Fruit fly (Drosophila melanogaster): ENCODE results near the gene cona.

Gene cona

dm6 chr3R:18365978-18366643, 19.5 kb upstream of the cona start, which contains the start of the genes WRNexo and Nup43 (continued):
- TF ChIP-seq jumu (GFP tag; optimal IDR thresholded peaks at IDR 0.05), result peak; percentile 31
- TF ChIP-seq nerfin-1 (tag; optimal IDR thresholded peaks at IDR 0.05), result peak; percentile 14
- TF ChIP-seq Xrp1 (GFP tag; IDR thresholded peaks at IDR 0.05), result no peak
- no peak for TF ChIP-seq Side (GFP tag; optimal IDR thresholded peaks at IDR 0.05)
- TF ChIP-seq Sin3A (optimal IDR thresholded peaks at IDR 0.05), result peak; percentile 44
- TF ChIP-seq shn (GFP tag; optimal IDR thresholded peaks at IDR 0.05), result peak; percentile 17
- no peak for TF ChIP-seq CG31365 (tag; optimal IDR thresholded peaks at IDR 0.05)
- no peak for TF ChIP-seq gcm2 (GFP tag; optimal IDR thresholded peaks at IDR 0.05)
- TF ChIP-seq gro (GFP tag; optimal IDR thresholded peaks at IDR 0.05), result no peak
- TF ChIP-seq tx (GFP tag; optimal IDR thresholded peaks at IDR 0.05), result no peak
- TF ChIP-seq CG11723 (GFP tag; optimal IDR thresholded peaks at IDR 0.05), result no peak
- TF ChIP-seq CG9817 (tag; optimal IDR thresholded peaks at IDR 0.05), result peak; percentile 55
- no peak for TF ChIP-seq CG14860 (GFP tag; IDR thresholded peaks at IDR 0.05; ENCODE audit: partially characterized antibody)
- no peak for TF ChIP-seq yki (optimal IDR thresholded peaks at IDR 0.05)
- no peak for TF ChIP-seq Bgb (GFP tag; IDR thresholded peaks at IDR 0.05; ENCODE audit: partially characterized antibody)
- TF ChIP-seq CG8290 (GFP tag; optimal IDR thresholded peaks at IDR 0.05), result no peak
- no peak for TF ChIP-seq CG8290 (tag; optimal IDR thresholded peaks at IDR 0.05)
- TF ChIP-seq scrt (GFP tag; optimal IDR thresholded peaks at IDR 0.05), result no peak
- no peak for TF ChIP-seq knrl (GFP tag; IDR thresholded peaks at IDR 0.05; ENCODE audit: partially characterized antibody)
- TF ChIP-seq CG17829 (tag; optimal IDR thresholded peaks at IDR 0.05), result peak; percentile 45
- no peak for TF ChIP-seq dimm (GFP tag; IDR thresholded peaks at IDR 0.05)
- no peak for TF ChIP-seq esg (GFP tag; conservative IDR thresholded peaks at IDR 0.05)
- no peak for TF ChIP-seq unc-4 (GFP tag; IDR thresholded peaks at IDR 0.05; ENCODE audit: partially characterized antibody)
- no peak for TF ChIP-seq CG4282 (GFP tag; optimal IDR thresholded peaks at IDR 0.05)
- TF ChIP-seq CTCF (GFP tag; optimal IDR thresholded peaks at IDR 0.05), result no peak
- TF ChIP-seq hbn (GFP tag; IDR thresholded peaks at IDR 0.05; ENCODE audit: partially characterized antibody), result no peak
- TF ChIP-seq croc (GFP tag; conservative IDR thresholded peaks at IDR 0.05), result no peak
- peak; percentile 54; the same call in 2 of the 3 replicates for TF ChIP-seq zfh1 (GFP tag; IDR thresholded peaks at IDR 0.05)
- no peak for TF ChIP-seq Hmx (GFP tag; optimal IDR thresholded peaks at IDR 0.05)
- no peak for TF ChIP-seq CG12744 (GFP tag; optimal IDR thresholded peaks at IDR 0.05)
- TF ChIP-seq tll (GFP tag; optimal IDR thresholded peaks at IDR 0.05), result no peak
- no peak for TF ChIP-seq CG17359 (tag; optimal IDR thresholded peaks at IDR 0.05)
- TF ChIP-seq pros (GFP tag; optimal IDR thresholded peaks at IDR 0.05), result no peak
- TF ChIP-seq Nf-YC (tag; optimal IDR thresholded peaks at IDR 0.05), result peak; percentile 33
- TF ChIP-seq CG7963 (GFP tag; IDR thresholded peaks at IDR 0.05; ENCODE audit: partially characterized antibody), result no peak
- peak; percentile 37 for TF ChIP-seq H2.0 (GFP tag; IDR thresholded peaks at IDR 0.05)
- no peak for TF ChIP-seq gsb-n (tag; optimal IDR thresholded peaks at IDR 0.05)
- TF ChIP-seq dan (GFP tag; IDR thresholded peaks at IDR 0.05), result no peak
- TF ChIP-seq CG11696 (GFP tag; IDR thresholded peaks at IDR 0.05), result no peak
- no peak for TF ChIP-seq CG4328 (GFP tag; optimal IDR thresholded peaks at IDR 0.05)
- no peak for TF ChIP-seq fru (optimal IDR thresholded peaks at IDR 0.05)
- TF ChIP-seq Awh (GFP tag; IDR thresholded peaks at IDR 0.05), result no peak
- peak; percentile 53 for TF ChIP-seq CG2712 (tag; optimal IDR thresholded peaks at IDR 0.05)
- no peak for TF ChIP-seq cad (GFP tag; optimal IDR thresholded peaks at IDR 0.05)
- TF ChIP-seq CG10431 (GFP tag; optimal IDR thresholded peaks at IDR 0.05), result no peak
- peak; percentile 19 for TF ChIP-seq CG9727 (GFP tag; optimal IDR thresholded peaks at IDR 0.05)
- peak; percentile 37 for TF ChIP-seq CG10209 (GFP tag; optimal IDR thresholded peaks at IDR 0.05)
- TF ChIP-seq zen (tag; optimal IDR thresholded peaks at IDR 0.05), result peak; percentile 12
- no peak for TF ChIP-seq Hand (GFP tag; optimal IDR thresholded peaks at IDR 0.05)
- no peak for TF ChIP-seq onecut (GFP tag; IDR thresholded peaks at IDR 0.05)
- no peak for TF ChIP-seq Atf6 (GFP tag; IDR thresholded peaks at IDR 0.05)
- no peak for TF ChIP-seq maf-S (GFP tag; optimal IDR thresholded peaks at IDR 0.05)
